Worm (Caenorhabditis elegans): ENCODE measurements around the gene F42A10.9.

Gene F42A10.9

DNA sequence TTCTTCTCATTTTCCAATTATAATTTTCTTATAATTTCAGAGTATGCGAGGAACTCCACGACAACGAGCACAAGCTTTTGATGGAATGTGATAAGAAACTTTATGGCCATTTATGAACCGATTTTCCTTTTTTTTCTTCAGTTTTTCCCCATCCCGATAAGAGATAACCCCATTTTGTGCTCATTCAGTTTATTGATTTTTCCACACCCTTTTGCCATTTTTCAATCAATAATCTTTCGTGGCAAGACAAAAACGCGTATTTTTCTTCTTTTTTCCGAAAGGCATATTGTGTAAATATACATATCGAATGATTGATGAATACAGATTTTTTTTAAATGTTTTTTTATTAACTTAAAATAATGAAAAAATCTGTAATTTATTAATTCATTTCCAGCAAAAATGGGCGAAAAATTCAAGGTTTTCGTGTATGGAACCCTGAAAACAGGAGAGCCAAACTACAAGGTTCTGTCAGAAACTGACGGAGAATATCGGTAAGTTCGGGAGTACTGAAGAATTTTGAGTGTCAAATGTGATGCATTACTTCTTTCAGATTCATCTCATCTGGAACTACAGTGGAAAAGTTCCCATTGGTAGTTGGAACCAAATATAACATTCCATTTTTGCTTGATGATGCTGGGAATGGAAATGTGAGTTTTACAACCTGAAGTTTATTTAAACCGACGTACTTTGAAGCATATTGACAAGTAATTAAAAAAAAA lies at the start of gene F42A10.9:
Gene F42A10.9 (plus strand): TSS at position 321 of the 719 bp plus-strand sequence.
- peak in 1 of 2 experiments; percentile 21 for TF ChIP-seq hif-1 (tag; optimal IDR thresholded peaks at IDR 0.05)
- 0 out of 2 replicates have a peak, but pooled peaks have one; percentile 17 for TF ChIP-seq Y75B8A.6 (GFP tag; IDR thresholded peaks at IDR 0.05)
- TF ChIP-seq ama-1 (optimal IDR thresholded peaks at IDR 0.05): peak; percentile 88
- TF ChIP-seq aha-1 (tag): peak; percentile 76
- peak; percentile 51; the same call in 1 of the 2 replicates for TF ChIP-seq zfp-3 (GFP tag; conservative IDR thresholded peaks at IDR 0.05)
- no peak for TF ChIP-seq ceh-32 (tag; optimal IDR thresholded peaks at IDR 0.05; ENCODE audit: poor library complexity)
- TF ChIP-seq unc-130 (GFP tag; optimal IDR thresholded peaks at IDR 0.05): no peak
- TF ChIP-seq dmd-6 (GFP tag; IDR thresholded peaks at IDR 0.05): no peak
- no peak for TF ChIP-seq nhr-76 (tag; optimal IDR thresholded peaks at IDR 0.05)
- TF ChIP-seq php-3 (GFP tag; IDR thresholded peaks at IDR 0.05): peak; percentile 47; the same call in 1 of the 2 replicates
- TF ChIP-seq lsy-2 (tag; optimal IDR thresholded peaks at IDR 0.05): peak in 1 of 2 experiments; percentile 52
- TF ChIP-seq vab-7 (GFP tag; IDR thresholded peaks at IDR 0.05): no peak
- no peak for TF ChIP-seq mxl-2 (GFP tag; conservative IDR thresholded peaks at IDR 0.05)
- TF ChIP-seq mes-2 (tag; optimal IDR thresholded peaks at IDR 0.05; ENCODE audit: poor library complexity, severe bottlenecking): peak; percentile 28
- no peak for TF ChIP-seq daf-8 (GFP tag; IDR thresholded peaks at IDR 0.05)
- no peak for TF ChIP-seq spr-3 (GFP tag; optimal IDR thresholded peaks at IDR 0.05)
- TF ChIP-seq lin-38 (GFP tag; IDR thresholded peaks at IDR 0.05): 0 out of 2 replicates have a peak, but pooled peaks have one; percentile 38
- TF ChIP-seq ctbp-1 (GFP tag; IDR thresholded peaks at IDR 0.05): no peak
- TF ChIP-seq D1046.2 (GFP tag; IDR thresholded peaks at IDR 0.05): peak; percentile 23; the same call in 1 of the 2 replicates
- TF ChIP-seq F10B5.3 (tag; optimal IDR thresholded peaks at IDR 0.05): no peak
- TF ChIP-seq daf-16 (GFP tag; optimal IDR thresholded peaks at IDR 0.05): peak; percentile 5 to 46
- TF ChIP-seq daf-16 (tag; optimal IDR thresholded peaks at IDR 0.05): peak; percentile 42
- TF ChIP-seq nhr-28 (tag; optimal IDR thresholded peaks at IDR 0.05): peak; percentile 5
- TF ChIP-seq ceh-28 (tag; optimal IDR thresholded peaks at IDR 0.05): peak; percentile 57
- no peak for TF ChIP-seq lin-39 (tag; optimal IDR thresholded peaks at IDR 0.05)
- no peak for TF ChIP-seq F44E2.7 (GFP tag; IDR thresholded peaks at IDR 0.05)
- peak; percentile 2 for TF ChIP-seq hlh-30 (tag; optimal IDR thresholded peaks at IDR 0.05; ENCODE audit: insufficient read depth)
- TF ChIP-seq mep-1 (tag; optimal IDR thresholded peaks at IDR 0.05): peak; percentile 66
- no peak for TF ChIP-seq ZK546.5 (tag; optimal IDR thresholded peaks at IDR 0.05)
- TF ChIP-seq nhr-102 (tag; optimal IDR thresholded peaks at IDR 0.05): no peak
- TF ChIP-seq nhr-48 (tag; optimal IDR thresholded peaks at IDR 0.05): no peak
- TF ChIP-seq lin-15B (tag; optimal IDR thresholded peaks at IDR 0.05): no peak
- TF ChIP-seq Y5F2A.4 (GFP tag; optimal IDR thresholded peaks at IDR 0.05): no peak
- no peak for TF ChIP-seq mdt-29 (GFP tag; IDR thresholded peaks at IDR 0.05)
- TF ChIP-seq duxl-1 (tag; optimal IDR thresholded peaks at IDR 0.05; ENCODE audit: poor library complexity): peak; percentile 41
- TF ChIP-seq lir-3 (tag; optimal IDR thresholded peaks at IDR 0.05): no peak
- TF ChIP-seq lin-1 (GFP tag; IDR thresholded peaks at IDR 0.05): no peak
- TF ChIP-seq mxl-3 (GFP tag; optimal IDR thresholded peaks at IDR 0.05): peak; percentile 20
- no peak for TF ChIP-seq R02D3.7 (tag; optimal IDR thresholded peaks at IDR 0.05)
- TF ChIP-seq lim-7 (GFP tag; IDR thresholded peaks at IDR 0.05): no peak
- TF ChIP-seq unc-62 (GFP tag; optimal IDR thresholded peaks at IDR 0.05 in 1 of 2): no peak
- no peak for TF ChIP-seq unc-62 (tag; optimal IDR thresholded peaks at IDR 0.05)
- peak; percentile 68 for TF ChIP-seq dve-1 (tag; optimal IDR thresholded peaks at IDR 0.05; ENCODE audit: insufficient read depth)
- TF ChIP-seq arid-1 (GFP tag; conservative IDR thresholded peaks at IDR 0.05): 0 out of 2 replicates have a peak, but pooled peaks have one; percentile 26
- no peak for TF ChIP-seq nhr-111 (GFP tag; optimal IDR thresholded peaks at IDR 0.05)
- TF ChIP-seq gei-8 (GFP tag; optimal IDR thresholded peaks at IDR 0.05): no peak
- no peak for TF ChIP-seq fos-1 (tag; optimal IDR thresholded peaks at IDR 0.05)
